Fruit fly (Drosophila melanogaster) whole organism, embryonic: ENCODE measurements around the gene CG3104.

ENCODE experiments used
- B-H1 ChIP-seq: fragments of 200-800 bp; sonication (Bioruptor generic); IDR thresholded peaks from 3 replicates; pipeline ENCODE4 v1.3.6; 2022; ENCODE audit warnings: missing biosample characterization, missing genetic modification characterization
- Blimp-1 ChIP-seq: fragments of 200-800 bp; sonication (Bioruptor generic); optimal IDR thresholded peaks from 3 replicates; lab custom pipeline; 2018; ENCODE audit warnings: missing biosample characterization, missing genetic modification characterization, mild to moderate bottlenecking, moderate library complexity, missing genetic modification reagents
- BtbVII ChIP-seq: fragments of 200-800 bp; sonication (Bioruptor generic); optimal IDR thresholded peaks from 3 replicates; lab custom pipeline; 2017; ENCODE audit warnings: missing biosample characterization, mild to moderate bottlenecking, missing genetic modification characterization
- CG10147 ChIP-seq: fragments of 200-800 bp; sonication (Bioruptor generic); optimal IDR thresholded peaks from 2 replicates; lab custom pipeline; 2019; ENCODE audit warnings: missing biosample characterization, mild to moderate bottlenecking, missing genetic modification characterization, moderate library complexity
- CG10267 ChIP-seq: fragments of 200-800 bp; sonication (Bioruptor generic); optimal IDR thresholded peaks from 2 replicates; lab custom pipeline; 2018; ENCODE audit warnings: missing biosample characterization, mild to moderate bottlenecking, missing genetic modification characterization, moderate library complexity
- CG10274 ChIP-seq: fragments of 200-800 bp; sonication (Bioruptor generic); optimal IDR thresholded peaks from 3 replicates; lab custom pipeline; 2017; ENCODE audit warnings: missing biosample characterization, mild to moderate bottlenecking, missing genetic modification characterization
- CG11723 ChIP-seq: fragments of 200-800 bp; sonication (Bioruptor generic); optimal IDR thresholded peaks from 2 replicates; lab custom pipeline; 2017; ENCODE audit warnings: missing biosample characterization, mild to moderate bottlenecking, missing genetic modification characterization
- CG13424 ChIP-seq: fragments of 200-800 bp; sonication (Bioruptor generic); optimal IDR thresholded peaks from 2 replicates; lab custom pipeline; 2019; ENCODE audit warnings: missing biosample characterization, mild to moderate bottlenecking, missing genetic modification characterization, moderate library complexity
- CG17385 ChIP-seq: fragments of 200-800 bp; sonication (Bioruptor generic); optimal IDR thresholded peaks from 3 replicates; lab custom pipeline; 2018; ENCODE audit warnings: missing biosample characterization, mild to moderate bottlenecking, missing genetic modification characterization
- CG18262 ChIP-seq: fragments of 200-800 bp; optimal IDR thresholded peaks from 3 replicates; lab custom pipeline; 2019; ENCODE audit warnings: missing biosample characterization, mild to moderate bottlenecking, missing genetic modification characterization, moderate library complexity
- CG18619 ChIP-seq: fragments of 200-800 bp; sonication (Bioruptor generic); optimal IDR thresholded peaks from 3 replicates; lab custom pipeline; 2017; ENCODE audit warnings: missing biosample characterization, mild to moderate bottlenecking, missing genetic modification characterization
- CG2120 ChIP-seq: fragments of 200-800 bp; sonication (Bioruptor generic); optimal IDR thresholded peaks from 3 replicates; lab custom pipeline; 2016; ENCODE audit warnings: missing biosample characterization, missing genetic modification characterization
- CG2129 ChIP-seq: fragments of 200-800 bp; sonication (Bioruptor generic); IDR thresholded peaks from 2 replicates; pipeline ENCODE4 v1.3.6; 2022; ENCODE audit warnings: missing biosample characterization, missing genetic modification characterization; ENCODE audit not compliant: partially characterized antibody
- CG30020 ChIP-seq: fragments of 200-800 bp; optimal IDR thresholded peaks from 2 replicates; lab custom pipeline; 2019; ENCODE audit warnings: missing biosample characterization, mild to moderate bottlenecking, missing genetic modification characterization, moderate library complexity
- CG32772 ChIP-seq: fragments of 200-800 bp; sonication (Bioruptor generic); IDR thresholded peaks from 2 replicates; pipeline ENCODE4 v1.3.6; 2022; ENCODE audit warnings: missing biosample characterization, missing genetic modification characterization
- CG33557 ChIP-seq: fragments of 200-800 bp; sonication (Bioruptor generic); optimal IDR thresholded peaks from 2 replicates; lab custom pipeline; 2019; ENCODE audit warnings: missing biosample characterization, mild to moderate bottlenecking, missing genetic modification characterization, moderate library complexity
- CG34376 ChIP-seq: fragments of 200-800 bp; sonication (Bioruptor generic); optimal IDR thresholded peaks from 2 replicates; lab custom pipeline; 2018; ENCODE audit warnings: missing biosample characterization, mild to moderate bottlenecking, missing genetic modification characterization
- CG34422 ChIP-seq: fragments of 200-800 bp; sonication (Bioruptor generic); IDR thresholded peaks from 3 replicates; pipeline ENCODE4 v1.3.6; 2022; ENCODE audit warnings: missing biosample characterization, missing genetic modification characterization
- CG3726 ChIP-seq: fragments of 200-800 bp; sonication (Bioruptor generic); IDR thresholded peaks from 3 replicates; pipeline ENCODE4, ENCODE4 v1.3.6; 2022; ENCODE audit warnings: missing biosample characterization, missing genetic modification characterization
- CG5953 ChIP-seq: fragments of 200-800 bp; sonication (Bioruptor generic); IDR thresholded peaks from 2 replicates; pipeline ENCODE4 v1.3.6; 2022; ENCODE audit warnings: missing biosample characterization, missing genetic modification characterization
- CG6683 ChIP-seq: fragments of 200-800 bp; sonication (Bioruptor generic); optimal IDR thresholded peaks from 2 replicates; lab custom pipeline; 2017; ENCODE audit warnings: missing biosample characterization, mild to moderate bottlenecking, missing genetic modification characterization, missing genetic modification reagents
- CG6813 ChIP-seq: fragments of 200-800 bp; sonication (Bioruptor generic); optimal IDR thresholded peaks from 2 replicates; lab custom pipeline; 2017; ENCODE audit warnings: missing biosample characterization, missing genetic modification characterization, mild to moderate bottlenecking, moderate library complexity, missing genetic modification reagents
- D ChIP-seq, 2 experiments: fragments of 200-800 bp in 1 of 2; fragments of >200 bp in 1 of 2; sonication (Bioruptor generic) in 1 of 2; optimal IDR thresholded peaks; 2 replicates in 1 of 2; 3 replicates in 1 of 2; lab custom pipeline; 2017; ENCODE audit warnings: mild to moderate bottlenecking in 1 of 2, missing biosample characterization in 1 of 2, missing genetic modification characterization in 1 of 2, missing genetic modification reagents in 1 of 2
- D19B ChIP-seq: fragments of 200-800 bp; sonication (Bioruptor generic); optimal IDR thresholded peaks from 2 replicates; lab custom pipeline; 2017; ENCODE audit warnings: missing biosample characterization, mild to moderate bottlenecking, missing genetic modification characterization
- Dip3 ChIP-seq: fragments of 200-800 bp; sonication (Bioruptor generic); optimal IDR thresholded peaks from 3 replicates; lab custom pipeline; 2016; ENCODE audit warnings: missing biosample characterization, missing genetic modification characterization
- Dll ChIP-seq: fragments of 200-800 bp; sonication (Bioruptor generic); IDR thresholded peaks from 4 replicates; pipeline ENCODE4 v1.3.6; 2022; ENCODE audit warnings: missing biosample characterization, missing genetic modification characterization; ENCODE audit not compliant: partially characterized antibody
- Gsc ChIP-seq: fragments of 200-800 bp; sonication (Bioruptor generic); IDR thresholded peaks from 2 replicates; pipeline ENCODE4 v1.3.6; 2022; ENCODE audit warnings: missing biosample characterization, missing genetic modification characterization
- Lim3 ChIP-seq: fragments of 200-800 bp; sonication (Bioruptor generic); IDR thresholded peaks from 2 replicates; pipeline ENCODE4 v1.3.6; 2022; ENCODE audit warnings: missing biosample characterization, missing genetic modification characterization
- Lpt ChIP-seq: fragments of >200 bp; optimal IDR thresholded peaks from 2 replicates; lab custom pipeline; 2018; ENCODE audit warnings: missing biosample characterization, missing genetic modification characterization
- Taf1 ChIP-seq: fragments of 200-800 bp; sonication (Bioruptor generic); IDR thresholded peaks from 2 replicates; pipeline ENCODE4 v1.3.6; 2022; ENCODE audit warnings: missing biosample characterization, missing genetic modification characterization
- bowl ChIP-seq: fragments of 200-800 bp; sonication (Bioruptor generic); IDR thresholded peaks from 2 replicates; pipeline ENCODE4 v1.3.6; 2022; ENCODE audit warnings: missing biosample characterization, missing genetic modification characterization
- croc ChIP-seq: fragments of 200-800 bp; sonication (Bioruptor generic); conservative IDR thresholded peaks from 3 replicates; pipeline ENCODE4 v1.3.6; 2022; ENCODE audit warnings: missing biosample characterization, missing genetic modification characterization
- crol ChIP-seq: fragments of 200-800 bp; sonication (Bioruptor generic); IDR thresholded peaks from 2 replicates; pipeline ENCODE4 v1.3.6; 2022; ENCODE audit warnings: missing biosample characterization, missing genetic modification characterization
- dati ChIP-seq: fragments of 200-800 bp; sonication (Bioruptor generic); IDR thresholded peaks from 2 replicates; pipeline ENCODE4 v1.3.6; 2022; ENCODE audit warnings: missing biosample characterization, missing genetic modification characterization
- dimm ChIP-seq: fragments of 200-800 bp; sonication (Bioruptor generic); IDR thresholded peaks from 2 replicates; pipeline ENCODE4 v1.3.6; 2022; ENCODE audit warnings: missing biosample characterization, missing genetic modification characterization
- eve ChIP-seq, 2 experiments: fragments of >200 bp; optimal IDR thresholded peaks; 2 replicates each; lab custom pipeline; 2017; ENCODE audit warnings: missing biosample characterization in 2 of 2, missing genetic modification characterization in 2 of 2
- fd3F ChIP-seq: fragments of 200-800 bp; sonication (Bioruptor generic); optimal IDR thresholded peaks from 2 replicates; lab custom pipeline; 2018; ENCODE audit warnings: missing biosample characterization, mild to moderate bottlenecking, missing genetic modification characterization, moderate library complexity
- fu2 ChIP-seq: fragments of 200-800 bp; sonication (Bioruptor generic); optimal IDR thresholded peaks from 2 replicates; lab custom pipeline; 2016; ENCODE audit warnings: missing biosample characterization, missing genetic modification characterization
- gt ChIP-seq: fragments of 200-800 bp; sonication (Bioruptor generic); IDR thresholded peaks from 2 replicates; pipeline ENCODE4 v1.3.6; 2022; ENCODE audit warnings: missing biosample characterization, missing genetic modification characterization
- nom ChIP-seq: fragments of 200-800 bp; sonication (Bioruptor generic); optimal IDR thresholded peaks from 2 replicates; lab custom pipeline; 2017; ENCODE audit warnings: missing biosample characterization, missing genetic modification characterization, mild to moderate bottlenecking, moderate library complexity, missing genetic modification reagents
- oc ChIP-seq: fragments of 200-800 bp; sonication (Bioruptor generic); optimal IDR thresholded peaks from 2 replicates; lab custom pipeline; 2018; ENCODE audit warnings: missing biosample characterization, mild to moderate bottlenecking, missing genetic modification characterization, moderate library complexity
- pan ChIP-seq, 4 experiments: fragments of >200 bp in 3 of 4; fragments of 200-800 bp in 1 of 4; sonication (Bioruptor generic) in 1 of 4; optimal IDR thresholded peaks in 3 of 4; IDR thresholded peaks in 1 of 4; 2 replicates each; pipeline versions ENCODE4 v1.3.6 to Lab custom; 2017 to 2022; ENCODE audit warnings: missing biosample characterization in 2 of 4, missing genetic modification characterization in 2 of 4, mixed read lengths in 1 of 4
- pnt ChIP-seq: fragments of 200-800 bp; sonication (Bioruptor generic); optimal IDR thresholded peaks from 3 replicates; lab custom pipeline; 2016; ENCODE audit warnings: missing biosample characterization, missing genetic modification characterization
- sr ChIP-seq: fragments of 200-800 bp; sonication (Bioruptor generic); IDR thresholded peaks from 3 replicates; pipeline ENCODE4 v1.3.6; 2022; ENCODE audit warnings: missing biosample characterization, missing genetic modification characterization
- twi ChIP-seq: fragments of 200-800 bp; optimal IDR thresholded peaks from 2 replicates; lab custom pipeline; 2019; ENCODE audit warnings: missing biosample characterization, mild to moderate bottlenecking, missing genetic modification characterization, moderate library complexity
- tx ChIP-seq: fragments of 200-800 bp; sonication (Bioruptor generic); optimal IDR thresholded peaks from 2 replicates; lab custom pipeline; 2016; ENCODE audit warnings: missing biosample characterization, missing genetic modification characterization
- wdn ChIP-seq: fragments of 200-800 bp; sonication (Bioruptor generic); IDR thresholded peaks from 2 replicates; pipeline ENCODE4 v1.3.6; 2022; ENCODE audit warnings: missing biosample characterization, missing genetic modification characterization
- zen ChIP-seq: fragments of 200-800 bp; sonication (Bioruptor generic); optimal IDR thresholded peaks from 3 replicates; lab custom pipeline; 2018; ENCODE audit warnings: missing biosample characterization, mild to moderate bottlenecking, missing genetic modification characterization, moderate library complexity

CG3104 gene

dm6 chr2L:2882968-2883702 is 27.6 kb upstream of the CG3104 start (continued):
- TF ChIP-seq CG6683 (GFP tag; lab: Kevin White, UChicago): peak; percentile 34
- peak; percentile 47 for TF ChIP-seq CG34376 (GFP tag; lab: Kevin White, UChicago)
- no peak for TF ChIP-seq CG5953
- TF ChIP-seq gt: no peak
- no peak for TF ChIP-seq CG10274
- peak; percentile 36 for TF ChIP-seq CG17385 (GFP tag; lab: Kevin White, UChicago)
- TF ChIP-seq crol (GFP tag; lab: Robert Waterston, UW): no peak
- no peak for TF ChIP-seq Dip3 (GFP tag; lab: Kevin White, UChicago)
- TF ChIP-seq wdn (GFP tag; lab: Robert Waterston, UW): no peak
- TF ChIP-seq CG13424 (tag; lab: Kevin White, UChicago): peak; percentile 47
- peak; percentile 40 for TF ChIP-seq fd3F (GFP tag; lab: Kevin White, UChicago)
- TF ChIP-seq D (optimal IDR thresholded peaks at IDR 0.05; lab: Kevin White, UChicago): no peak
- no peak for TF ChIP-seq D (GFP tag; optimal IDR thresholded peaks at IDR 0.05; lab: Kevin White, UChicago)
- TF ChIP-seq Taf1 (GFP tag; lab: Robert Waterston, UW): no peak
- TF ChIP-seq CG34422 (GFP tag; lab: Robert Waterston, UW): peak; percentile 66
- peak; percentile 40 for TF ChIP-seq CG18262 (tag; lab: Kevin White, UChicago)
- TF ChIP-seq Gsc (GFP tag; lab: Robert Waterston, UW): no peak
- no peak for TF ChIP-seq Dll (GFP tag; lab: Robert Waterston, UW)
- peak; percentile 74 for TF ChIP-seq CG6813 (GFP tag; lab: Kevin White, UChicago)
- TF ChIP-seq B-H1 (GFP tag; lab: Robert Waterston, UW): peak; percentile 10; the same call in 1 of the 3 replicates
- TF ChIP-seq CG2120 (GFP tag; lab: Kevin White, UChicago): peak; percentile 63
- TF ChIP-seq D19B (GFP tag; lab: Kevin White, UChicago): peak; percentile 14
- 0 out of 3 replicates have a peak, but pooled peaks have one; percentile 6 for TF ChIP-seq CG3726 (GFP tag; lab: Robert Waterston, UW)
- TF ChIP-seq CG32772 (GFP tag; lab: Robert Waterston, UW): no peak
- TF ChIP-seq BtbVII (GFP tag; lab: Kevin White, UChicago): peak; percentile 48
- TF ChIP-seq oc (tag; lab: Kevin White, UChicago): peak; percentile 43
- peak; percentile 8 for TF ChIP-seq CG11723 (GFP tag; lab: Kevin White, UChicago)
- TF ChIP-seq CG10267 (tag; lab: Kevin White, UChicago): peak; percentile 38
- no peak for TF ChIP-seq bowl (GFP tag; lab: Robert Waterston, UW)
- TF ChIP-seq dimm: no peak
- no peak for TF ChIP-seq CG18619
- TF ChIP-seq tx: peak; percentile 12
- TF ChIP-seq sr (GFP tag; lab: Robert Waterston, UW): 0 out of 3 replicates have a peak, but pooled peaks have one; percentile 29
- no peak for TF ChIP-seq eve (GFP tag; optimal IDR thresholded peaks at IDR 0.05; lab: Kevin White, UChicago)
- TF ChIP-seq nom (GFP tag; lab: Kevin White, UChicago): no peak
- no peak for TF ChIP-seq Lim3 (GFP tag; lab: Robert Waterston, UW)
- TF ChIP-seq Lpt: no peak
- peak; percentile 19 for TF ChIP-seq Blimp-1 (GFP tag; lab: Kevin White, UChicago)
- peak; percentile 48 for TF ChIP-seq zen (tag; lab: Kevin White, UChicago)
- no peak for TF ChIP-seq pan (optimal IDR thresholded peaks at IDR 0.05; lab: Kevin White, UChicago)
- TF ChIP-seq pan (GFP tag; optimal IDR thresholded peaks at IDR 0.05 in 1 of 2, IDR thresholded peaks at IDR 0.05 in 1 of 2): no peak
- no peak for TF ChIP-seq dati (GFP tag; lab: Robert Waterston, UW)
- no peak for TF ChIP-seq croc (GFP tag; lab: Robert Waterston, UW)
- no peak for TF ChIP-seq CG33557 (GFP tag; lab: Kevin White, UChicago)
- TF ChIP-seq CG2129 (GFP tag; lab: Robert Waterston, UW): no peak
- TF ChIP-seq CG10147: peak; percentile 20
- no peak for TF ChIP-seq pnt (GFP tag; lab: Kevin White, UChicago)
- TF ChIP-seq fu2 (GFP tag; lab: Kevin White, UChicago): peak; percentile 18
- TF ChIP-seq CG30020: no peak
- TF ChIP-seq twi (tag; lab: Kevin White, UChicago): no peak
